Worm (Caenorhabditis elegans) whole organism, mixed stage, embryonic: ENCODE data around the gene ubc-26.

Experiments used
- bed-3 ChIP-seq: fragments of 200-800 bp; sonication (Bioruptor generic); optimal IDR thresholded peaks from 3 replicates; lab custom pipeline; 2018; ENCODE audit warnings: mild to moderate bottlenecking, missing genetic modification characterization, moderate library complexity, missing compliant biosample characterization
- blmp-1 ChIP-seq: fragments of 150-350 bp; optimal IDR thresholded peaks from 2 replicates; lab custom pipeline; 2014; ENCODE audit warnings: missing biosample characterization, missing genetic modification characterization
- ceh-39 ChIP-seq: fragments of 150-350 bp; optimal IDR thresholded peaks from 2 replicates; lab custom pipeline; 2014; ENCODE audit warnings: missing biosample characterization, missing genetic modification characterization
- ces-1 ChIP-seq: fragments of 150-350 bp; optimal IDR thresholded peaks from 2 replicates; lab custom pipeline; 2014; ENCODE audit warnings: missing biosample characterization, missing genetic modification reagents, missing genetic modification characterization
- elt-1 ChIP-seq: sonication (generic microtip); optimal IDR thresholded peaks from 2 replicates; lab custom pipeline; 2017; ENCODE audit warnings: missing genetic modification characterization, mild to moderate bottlenecking, missing compliant biosample characterization, antibody characterized with exemption, moderate library complexity, borderline replicate concordance; ENCODE audit not compliant: insufficient read depth
- elt-3 ChIP-seq: fragments of 150-350 bp; optimal IDR thresholded peaks from 2 replicates; lab custom pipeline; 2014; ENCODE audit warnings: missing biosample characterization, missing genetic modification characterization
- hlh-1 ChIP-seq: fragments of 150-350 bp; optimal IDR thresholded peaks from 2 replicates; lab custom pipeline; 2014; ENCODE audit warnings: missing biosample characterization, missing genetic modification reagents, missing genetic modification characterization
- nhr-12 ChIP-seq: fragments of 150-350 bp; optimal IDR thresholded peaks from 2 replicates; lab custom pipeline; 2014; ENCODE audit warnings: missing biosample characterization, missing genetic modification characterization
- pha-4 ChIP-seq: fragments of 150-350 bp; optimal IDR thresholded peaks from 2 replicates; lab custom pipeline; 2018; ENCODE audit warnings: missing biosample characterization, missing genetic modification reagents, missing genetic modification characterization
- sem-2 ChIP-seq: fragments of 200-800 bp; sonication (Bioruptor generic); optimal IDR thresholded peaks from 2 replicates; lab custom pipeline; 2018; ENCODE audit warnings: mild to moderate bottlenecking, missing genetic modification characterization, missing compliant biosample characterization
- unc-62 ChIP-seq: fragments of 150-350 bp; optimal IDR thresholded peaks from 2 replicates; lab custom pipeline; 2014; ENCODE audit warnings: missing biosample characterization, missing genetic modification reagents, missing genetic modification characterization
- ztf-11 ChIP-seq: fragments of 150-350 bp; optimal IDR thresholded peaks from 2 replicates; lab custom pipeline; 2014; ENCODE audit warnings: missing biosample characterization, missing genetic modification characterization

DNA sequence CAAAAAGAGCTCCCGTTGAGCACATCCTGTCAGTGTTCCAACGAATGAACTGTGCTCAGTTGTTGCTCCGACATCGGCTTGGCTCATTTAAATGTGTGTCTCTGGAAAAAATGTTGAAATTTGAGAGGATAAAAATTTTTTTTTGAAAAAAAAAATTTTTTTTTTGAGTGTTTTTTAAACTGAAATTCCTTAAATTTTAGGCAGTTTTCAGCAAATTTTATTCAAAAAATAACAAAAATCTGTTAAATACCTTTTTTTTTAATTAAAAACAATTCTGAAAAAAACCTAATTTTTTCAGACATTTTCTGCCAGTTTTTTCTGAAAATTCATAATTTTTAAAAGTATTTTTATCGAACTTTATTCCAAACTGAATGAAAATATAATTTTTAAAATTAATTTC lies 15.3 kb downstream of the ubc-26 start, which contains the start of gene pigw-1:
- no peak for TF ChIP-seq ztf-11 (tag; lab: Kevin White, UChicago)
- no peak for TF ChIP-seq hlh-1
- no peak for TF ChIP-seq elt-3 (tag; lab: Kevin White, UChicago)
- TF ChIP-seq unc-62: no peak
- TF ChIP-seq elt-1: no peak
- no peak for TF ChIP-seq blmp-1
- no peak for TF ChIP-seq ces-1 (GFP tag; lab: Kevin White, UChicago)
- TF ChIP-seq bed-3: no peak
- no peak for TF ChIP-seq nhr-12 (tag; lab: Kevin White, UChicago)
- no peak for TF ChIP-seq pha-4 (tag; lab: Kevin White, UChicago)
- no peak for TF ChIP-seq sem-2 (GFP tag; lab: Kevin White, UChicago)
- TF ChIP-seq ceh-39 (tag; lab: Kevin White, UChicago): no peak
